Fruit fly (Drosophila melanogaster) whole organism, embryonic: ENCODE data around the gene Drgx.
A peak's percentile ranks its signal among the peaks of the same experiment; 100 is the strongest.

Experiments used
- ATbp ChIP-seq: fragments of 200-800 bp; sonication (Bioruptor generic); optimal IDR thresholded peaks from 2 replicates; lab custom pipeline; 2017; ENCODE audit warnings: missing biosample characterization, mild to moderate bottlenecking, missing genetic modification characterization, missing genetic modification reagents
- Abd-B ChIP-seq: fragments of 200-800 bp; sonication (Bioruptor generic); optimal IDR thresholded peaks from 2 replicates; lab custom pipeline; 2018; ENCODE audit warnings: missing biosample characterization, mild to moderate bottlenecking, missing genetic modification characterization, moderate library complexity
- Asciz ChIP-seq: fragments of 200-800 bp; sonication (Bioruptor generic); optimal IDR thresholded peaks from 2 replicates; lab custom pipeline; 2017; ENCODE audit warnings: missing biosample characterization, mild to moderate bottlenecking, missing genetic modification characterization, missing genetic modification reagents
- Atf6 ChIP-seq: fragments of 200-800 bp; sonication (Bioruptor generic); IDR thresholded peaks from 2 replicates; pipeline ENCODE4 v1.3.6; 2022; ENCODE audit warnings: missing biosample characterization, missing genetic modification characterization
- Blimp-1 ChIP-seq: fragments of 200-800 bp; sonication (Bioruptor generic); optimal IDR thresholded peaks from 3 replicates; lab custom pipeline; 2018; ENCODE audit warnings: missing biosample characterization, missing genetic modification characterization, mild to moderate bottlenecking, moderate library complexity, missing genetic modification reagents
- CG10366 ChIP-seq: fragments of 200-800 bp; sonication (Bioruptor generic); IDR thresholded peaks from 2 replicates; pipeline ENCODE4 v1.3.6; 2022; ENCODE audit warnings: missing biosample characterization, missing genetic modification characterization
- CG10565 ChIP-seq: fragments of 200-800 bp; sonication (Bioruptor generic); optimal IDR thresholded peaks from 3 replicates; lab custom pipeline; 2016; ENCODE audit warnings: missing biosample characterization, mild to moderate bottlenecking, missing genetic modification characterization
- CG12219 ChIP-seq: fragments of 200-800 bp; sonication (Bioruptor generic); optimal IDR thresholded peaks from 3 replicates; lab custom pipeline; 2018; ENCODE audit warnings: missing biosample characterization, mild to moderate bottlenecking, missing genetic modification characterization
- CG12769 ChIP-seq: fragments of 200-800 bp; sonication (Bioruptor generic); optimal IDR thresholded peaks from 2 replicates; lab custom pipeline; 2019; ENCODE audit warnings: missing biosample characterization, mild to moderate bottlenecking, missing genetic modification characterization, moderate library complexity
- CG14965 ChIP-seq: fragments of 200-800 bp; sonication (Bioruptor generic); optimal IDR thresholded peaks from 2 replicates; lab custom pipeline; 2016; ENCODE audit warnings: missing biosample characterization, missing genetic modification characterization, borderline replicate concordance
- CG17612 ChIP-seq: fragments of 200-800 bp; sonication (Bioruptor generic); IDR thresholded peaks from 2 replicates; pipeline ENCODE4 v1.3.6; 2022; ENCODE audit warnings: missing biosample characterization, missing genetic modification characterization
- CG18011 ChIP-seq: fragments of 200-800 bp; sonication (Bioruptor generic); optimal IDR thresholded peaks from 2 replicates; lab custom pipeline; 2017; ENCODE audit warnings: missing biosample characterization, missing genetic modification characterization, mild to moderate bottlenecking, moderate library complexity, missing genotype
- CG2129 ChIP-seq: fragments of 200-800 bp; sonication (Bioruptor generic); IDR thresholded peaks from 2 replicates; pipeline ENCODE4 v1.3.6; 2022; ENCODE audit warnings: missing biosample characterization, missing genetic modification characterization; ENCODE audit not compliant: partially characterized antibody
- CG30020 ChIP-seq: fragments of 200-800 bp; optimal IDR thresholded peaks from 2 replicates; lab custom pipeline; 2019; ENCODE audit warnings: missing biosample characterization, mild to moderate bottlenecking, missing genetic modification characterization, moderate library complexity
- CG32532 ChIP-seq: fragments of 200-800 bp; sonication (Bioruptor generic); IDR thresholded peaks from 2 replicates; pipeline ENCODE4 v1.3.6; 2022; ENCODE audit warnings: missing biosample characterization, missing genetic modification characterization
- CG34376 ChIP-seq: fragments of 200-800 bp; sonication (Bioruptor generic); optimal IDR thresholded peaks from 2 replicates; lab custom pipeline; 2018; ENCODE audit warnings: missing biosample characterization, mild to moderate bottlenecking, missing genetic modification characterization
- CG3726 ChIP-seq: fragments of 200-800 bp; sonication (Bioruptor generic); IDR thresholded peaks from 3 replicates; pipeline ENCODE4, ENCODE4 v1.3.6; 2022; ENCODE audit warnings: missing biosample characterization, missing genetic modification characterization
- CG3838 ChIP-seq: fragments of 200-800 bp; sonication (Bioruptor generic); optimal IDR thresholded peaks from 3 replicates; lab custom pipeline; 2016; ENCODE audit warnings: missing biosample characterization, missing genetic modification characterization
- CG4328 ChIP-seq: fragments of 200-800 bp; sonication (Bioruptor generic); optimal IDR thresholded peaks from 3 replicates; lab custom pipeline; 2017; ENCODE audit warnings: missing biosample characterization, missing genetic modification reagents, missing genetic modification characterization
- CG4820 ChIP-seq: fragments of 200-800 bp; sonication (Bioruptor generic); optimal IDR thresholded peaks from 3 replicates; lab custom pipeline; 2016; ENCODE audit warnings: missing biosample characterization, missing genetic modification characterization
- CG6791 ChIP-seq: fragments of 200-800 bp; sonication (Bioruptor generic); IDR thresholded peaks from 3 replicates; pipeline ENCODE4 v1.3.6; 2022; ENCODE audit warnings: missing biosample characterization, missing genetic modification characterization; ENCODE audit not compliant: partially characterized antibody
- CG8359 ChIP-seq: fragments of 200-800 bp; sonication (Bioruptor generic); optimal IDR thresholded peaks from 2 replicates; lab custom pipeline; 2017; ENCODE audit warnings: missing biosample characterization, mild to moderate bottlenecking, missing genetic modification characterization, borderline replicate concordance
- CG8478 ChIP-seq: fragments of >200 bp; optimal IDR thresholded peaks from 2 replicates; lab custom pipeline; 2018
- CG8765 ChIP-seq: fragments of 200-800 bp; sonication (Bioruptor generic); IDR thresholded peaks from 2 replicates; pipeline ENCODE4 v1.3.6; 2022; ENCODE audit warnings: missing biosample characterization, missing genetic modification characterization
- CG8924 ChIP-seq: fragments of 200-800 bp; optimal IDR thresholded peaks from 3 replicates; lab custom pipeline; 2019; ENCODE audit warnings: missing biosample characterization, mild to moderate bottlenecking, missing genetic modification characterization, moderate library complexity
- CG8944 ChIP-seq: fragments of 200-800 bp; sonication (Bioruptor generic); optimal IDR thresholded peaks from 3 replicates; lab custom pipeline; 2016; ENCODE audit warnings: missing biosample characterization, missing genetic modification characterization
- Chrac-16 ChIP-seq: fragments of 200-800 bp; sonication (Bioruptor generic); optimal IDR thresholded peaks from 3 replicates; lab custom pipeline; 2016; ENCODE audit warnings: missing biosample characterization, missing genetic modification characterization
- Doc3 ChIP-seq: fragments of 200-800 bp; sonication (Bioruptor generic); IDR thresholded peaks from 3 replicates; pipeline ENCODE4 v1.3.6; 2022; ENCODE audit warnings: missing biosample characterization, missing genetic modification characterization; ENCODE audit not compliant: partially characterized antibody
- Drgx ChIP-seq: fragments of 200-800 bp; sonication (Bioruptor generic); IDR thresholded peaks from 2 replicates; pipeline ENCODE4 v1.3.6; 2022; ENCODE audit warnings: missing biosample characterization, missing genetic modification characterization
- ERR ChIP-seq: fragments of 200-800 bp; sonication (Bioruptor generic); optimal IDR thresholded peaks from 2 replicates; lab custom pipeline; 2016; ENCODE audit warnings: missing biosample characterization, missing genetic modification characterization
- HHEX ChIP-seq: fragments of 200-800 bp; sonication (Bioruptor generic); optimal IDR thresholded peaks from 3 replicates; lab custom pipeline; 2017; ENCODE audit warnings: missing biosample characterization, mild to moderate bottlenecking, missing genetic modification characterization, missing genetic modification reagents
- Med ChIP-seq: fragments of 200-800 bp; sonication (Bioruptor generic); peaks from one replicate; lab custom pipeline; 2016; ENCODE audit warnings: missing biosample characterization, missing genetic modification characterization, mild to moderate bottlenecking, inconsistent platforms, moderate library complexity
- Six4 ChIP-seq: fragments of 200-800 bp; sonication (Bioruptor generic); optimal IDR thresholded peaks from 2 replicates; lab custom pipeline; 2016; ENCODE audit warnings: missing biosample characterization, missing genetic modification characterization
- Sox100B ChIP-seq: fragments of 200-800 bp; sonication (Bioruptor generic); optimal IDR thresholded peaks from 3 replicates; lab custom pipeline; 2018; ENCODE audit warnings: missing biosample characterization, mild to moderate bottlenecking, missing genetic modification characterization
- bsh ChIP-seq, 2 experiments: fragments of 200-800 bp; sonication (Bioruptor generic); optimal IDR thresholded peaks; 2 replicates each; lab custom pipeline; 2017 to 2018; ENCODE audit warnings: mild to moderate bottlenecking in 2 of 2, missing biosample characterization in 2 of 2, missing genetic modification characterization in 2 of 2, moderate library complexity in 1 of 2
- btn ChIP-seq: fragments of 200-800 bp; sonication (Bioruptor generic); optimal IDR thresholded peaks from 2 replicates; lab custom pipeline; 2016; ENCODE audit warnings: missing biosample characterization, missing genetic modification characterization
- danr ChIP-seq: fragments of 200-800 bp; sonication (Bioruptor generic); IDR thresholded peaks from 2 replicates; pipeline ENCODE4 v1.3.6; 2022; ENCODE audit warnings: missing biosample characterization, missing genetic modification characterization
- ewg ChIP-seq: fragments of 200-800 bp; sonication (Bioruptor generic); optimal IDR thresholded peaks from 3 replicates; lab custom pipeline; 2017; ENCODE audit warnings: mild to moderate bottlenecking, missing biosample characterization, missing genetic modification reagents, missing genetic modification characterization
- exex ChIP-seq: fragments of 200-800 bp; sonication (Bioruptor generic); optimal IDR thresholded peaks from 4 replicates; lab custom pipeline; 2018; ENCODE audit warnings: missing biosample characterization, mild to moderate bottlenecking, missing genetic modification characterization, moderate library complexity
- klu ChIP-seq: fragments of 200-800 bp; sonication (Bioruptor generic); IDR thresholded peaks from 2 replicates; pipeline ENCODE4 v1.3.6; 2022; ENCODE audit warnings: missing biosample characterization, missing genetic modification characterization
- mam ChIP-seq: fragments of 200-800 bp; sonication (Bioruptor generic); optimal IDR thresholded peaks from 3 replicates; lab custom pipeline; 2016; ENCODE audit warnings: missing biosample characterization, missing genetic modification characterization
- oc ChIP-seq: fragments of 200-800 bp; sonication (Bioruptor generic); optimal IDR thresholded peaks from 2 replicates; lab custom pipeline; 2018; ENCODE audit warnings: missing biosample characterization, mild to moderate bottlenecking, missing genetic modification characterization, moderate library complexity
- pfk ChIP-seq: fragments of 200-800 bp; sonication (Bioruptor generic); optimal IDR thresholded peaks from 2 replicates; lab custom pipeline; 2018; ENCODE audit warnings: missing biosample characterization, mild to moderate bottlenecking, missing genetic modification characterization, moderate library complexity
- rib ChIP-seq: fragments of 200-800 bp; sonication (Bioruptor generic); IDR thresholded peaks from 2 replicates; pipeline ENCODE4 v1.3.6; 2022; ENCODE audit warnings: missing biosample characterization, missing genetic modification characterization
- row ChIP-seq: fragments of 200-800 bp; sonication (Bioruptor generic); IDR thresholded peaks from 3 replicates; pipeline ENCODE4 v1.3.6; 2022; ENCODE audit warnings: missing biosample characterization, missing genetic modification characterization
- shn ChIP-seq: fragments of 200-800 bp; sonication (Bioruptor generic); optimal IDR thresholded peaks from 3 replicates; lab custom pipeline; 2016; ENCODE audit warnings: missing biosample characterization, missing genetic modification characterization
- sob ChIP-seq: fragments of 200-800 bp; sonication (Bioruptor generic); IDR thresholded peaks from 2 replicates; pipeline ENCODE4 v1.3.6; 2022; ENCODE audit warnings: missing biosample characterization, missing genetic modification characterization
- sqz ChIP-seq: fragments of 200-800 bp; sonication (Bioruptor generic); optimal IDR thresholded peaks from 3 replicates; lab custom pipeline; 2018; ENCODE audit warnings: missing biosample characterization, mild to moderate bottlenecking, missing genetic modification characterization
- sr ChIP-seq: fragments of 200-800 bp; sonication (Bioruptor generic); IDR thresholded peaks from 3 replicates; pipeline ENCODE4 v1.3.6; 2022; ENCODE audit warnings: missing biosample characterization, missing genetic modification characterization
- twi ChIP-seq: fragments of 200-800 bp; optimal IDR thresholded peaks from 2 replicates; lab custom pipeline; 2019; ENCODE audit warnings: missing biosample characterization, mild to moderate bottlenecking, missing genetic modification characterization, moderate library complexity
- tx ChIP-seq: fragments of 200-800 bp; sonication (Bioruptor generic); optimal IDR thresholded peaks from 2 replicates; lab custom pipeline; 2016; ENCODE audit warnings: missing biosample characterization, missing genetic modification characterization
- zfh1 ChIP-seq: fragments of 200-800 bp; sonication (Bioruptor generic); IDR thresholded peaks from 3 replicates; pipeline ENCODE4 v1.3.6; 2022; ENCODE audit warnings: missing biosample characterization, missing genetic modification characterization

The Drgx gene

DNA sequence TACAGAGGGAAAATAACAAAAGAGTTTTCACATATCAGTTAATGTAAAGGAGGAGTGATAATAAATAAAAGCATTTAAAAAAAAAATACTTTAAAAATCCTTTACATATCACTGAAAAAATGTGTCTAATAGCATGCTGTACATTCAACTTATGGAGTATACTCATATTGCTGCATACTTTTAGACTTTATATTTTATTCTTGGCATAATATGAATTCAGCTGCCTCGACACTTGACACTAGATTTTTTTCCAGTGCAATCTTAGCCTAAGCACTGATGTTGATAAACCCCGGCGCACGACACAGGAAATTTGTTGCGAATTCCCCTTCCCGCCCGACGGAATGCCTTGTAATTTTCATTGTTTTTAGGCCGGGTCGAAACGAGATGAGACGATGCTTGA lies 77.9 kb downstream of the Drgx start (continued):
- TF ChIP-seq shn (GFP tag; lab: Kevin White, UChicago) (no peak), CG10565 (GFP tag; lab: Kevin White, UChicago) (no peak), HHEX (GFP tag; lab: Kevin White, UChicago) (peak; percentile 6), Abd-B (GFP tag; lab: Kevin White, UChicago) (no peak), ATbp (GFP tag; lab: Kevin White, UChicago) (no peak), Chrac-16 (GFP tag; lab: Kevin White, UChicago) (no peak), CG4820 (GFP tag; lab: Kevin White, UChicago) (no peak), CG18011 (no peak), tx (GFP tag; lab: Kevin White, UChicago) (no peak), CG8478 (lab: Kevin White, UChicago) (no peak), oc (tag; lab: Kevin White, UChicago) (no peak), danr (no peak), CG12769 (no peak), CG3838 (no peak), CG8944 (GFP tag; lab: Kevin White, UChicago) (no peak), mam (GFP tag; lab: Kevin White, UChicago) (no peak), btn (GFP tag; lab: Kevin White, UChicago) (no peak), klu (GFP tag; lab: Robert Waterston, UW) (no peak), CG8765 (no peak), sr (GFP tag; lab: Robert Waterston, UW) (no peak), sob (GFP tag; lab: Robert Waterston, UW) (no peak), Asciz (GFP tag; lab: Kevin White, UChicago) (peak; percentile 12), Six4 (GFP tag; lab: Kevin White, UChicago) (no peak), zfh1 (GFP tag; lab: Robert Waterston, UW) (no peak), Sox100B (GFP tag; lab: Kevin White, UChicago) (no peak), pfk (GFP tag; lab: Kevin White, UChicago) (no peak), ERR (GFP tag; lab: Kevin White, UChicago) (no peak), CG14965 (no peak), CG2129 (no peak), sqz (GFP tag; lab: Kevin White, UChicago) (no peak), CG4328 (GFP tag; lab: Kevin White, UChicago) (no peak), CG34376 (GFP tag; lab: Kevin White, UChicago) (no peak), CG30020 (tag; lab: Kevin White, UChicago) (no peak), CG10366 (GFP tag; lab: Robert Waterston, UW) (no peak), CG17612 (GFP tag; lab: Robert Waterston, UW) (no peak), CG12219 (GFP tag; lab: Kevin White, UChicago) (no peak), twi (tag; lab: Kevin White, UChicago) (no peak), CG6791 (no peak), CG8359 (no peak), CG8924 (tag; lab: Kevin White, UChicago) (no peak), rib (GFP tag; lab: Robert Waterston, UW) (no peak), bsh (GFP tag; optimal IDR thresholded peaks at IDR 0.05; lab: Kevin White, UChicago) (no peak), Drgx (GFP tag; lab: Robert Waterston, UW) (no peak), Med (GFP tag; lab: Kevin White, UChicago) (peak; percentile 75), Atf6 (GFP tag; lab: Robert Waterston, UW) (0 out of 2 replicates have a peak, but pooled peaks have one; percentile 22), Doc3 (no peak), ewg (GFP tag; lab: Kevin White, UChicago) (no peak), CG3726 (GFP tag; lab: Robert Waterston, UW) (no peak), Blimp-1 (GFP tag; lab: Kevin White, UChicago) (no peak), row (GFP tag; lab: Robert Waterston, UW) (peak; percentile 52; the same call in 2 of the 3 replicates), CG32532 (GFP tag; lab: Robert Waterston, UW) (no peak; the same call in 1 of the 2 replicates), exex (tag; lab: Kevin White, UChicago) (no peak)
